Worm (Caenorhabditis elegans): ENCODE measurements around the gene ztf-14.
"Not testable (repeated sequence)": the region's sequence is repeated elsewhere in the genome, so short reads cannot be mapped to it uniquely, and the experiment has no call there.

ztf-14 gene

DNA sequence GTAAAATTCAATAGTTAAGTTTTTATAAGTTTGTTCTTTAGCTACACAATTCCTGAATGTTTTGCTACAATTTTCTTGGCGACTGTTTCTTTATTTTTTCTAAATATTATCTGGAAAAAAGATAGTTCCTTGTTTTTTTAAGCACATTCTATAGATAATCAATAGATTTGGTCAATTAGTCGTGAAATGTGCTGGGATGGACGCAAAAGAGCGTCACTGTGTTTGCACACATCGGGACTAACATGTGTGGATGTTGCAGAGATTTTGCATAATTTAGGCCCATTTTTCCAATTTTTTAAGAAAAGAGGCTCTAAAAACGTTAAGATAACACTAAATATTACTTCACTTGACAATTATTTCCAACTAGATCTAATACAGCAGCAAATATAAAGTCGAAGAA is 17.6 kb downstream of the ztf-14 start:
- TF ChIP-seq T22C8.4 (GFP tag; IDR thresholded peaks at IDR 0.05) (peak; percentile 54; the same call in 1 of the 2 replicates), cog-1 (tag; optimal IDR thresholded peaks at IDR 0.05) (no peak), flt-1 (GFP tag; IDR thresholded peaks at IDR 0.05) (no peak)

- TF ChIP-seq tab-1 (GFP tag; IDR thresholded peaks at IDR 0.05) (no peak), ztf-23 (GFP tag; IDR thresholded peaks at IDR 0.05) (no peak), klf-2 (GFP tag; conservative IDR thresholded peaks at IDR 0.05) (no peak), T22C8.4 (GFP tag; IDR thresholded peaks at IDR 0.05) (no peak), med-1 (GFP tag; optimal IDR thresholded peaks at IDR 0.05; ENCODE audit: insufficient read depth) (no peak), cog-1 (tag; optimal IDR thresholded peaks at IDR 0.05) (no peak), flt-1 (GFP tag; IDR thresholded peaks at IDR 0.05) (no peak), ztf-29 (GFP tag; IDR thresholded peaks at IDR 0.05) (no peak), ref-1 (GFP tag; conservative IDR thresholded peaks at IDR 0.05) (no peak)
Observed at ce11 chrX:14515028-14515427, 19.1 kb downstream of the ztf-14 start, which contains the start of gene gcsh-1. TSS of gene gcsh-1 (minus strand) at chrX:14515073.

- TF ChIP-seq ztf-29 (GFP tag; IDR thresholded peaks at IDR 0.05), result no peak
- no peak for TF ChIP-seq med-1 (GFP tag; optimal IDR thresholded peaks at IDR 0.05; ENCODE audit: insufficient read depth)
- TF ChIP-seq klf-2 (GFP tag; conservative IDR thresholded peaks at IDR 0.05), result no peak
- TF ChIP-seq tab-1 (GFP tag; IDR thresholded peaks at IDR 0.05), result no peak
- no peak for TF ChIP-seq cog-1 (tag; optimal IDR thresholded peaks at IDR 0.05)
- TF ChIP-seq ztf-23 (GFP tag; IDR thresholded peaks at IDR 0.05), result no peak
- no peak for TF ChIP-seq T22C8.4 (GFP tag; IDR thresholded peaks at IDR 0.05)
- TF ChIP-seq flt-1 (GFP tag; IDR thresholded peaks at IDR 0.05), result no peak
- TF ChIP-seq ref-1 (GFP tag; conservative IDR thresholded peaks at IDR 0.05), result no peak
Observed at ce11 chrX:14516560-14516959, 20.7 kb downstream of the ztf-14 start, which contains the start of gene D1025.10. TSS of gene D1025.10 (plus strand) at chrX:14516860.

ce11 chrX:14517842-14518241 is 22.0 kb downstream of the ztf-14 start:
- TF ChIP-seq cog-1 (tag; optimal IDR thresholded peaks at IDR 0.05), result no peak

DNA sequence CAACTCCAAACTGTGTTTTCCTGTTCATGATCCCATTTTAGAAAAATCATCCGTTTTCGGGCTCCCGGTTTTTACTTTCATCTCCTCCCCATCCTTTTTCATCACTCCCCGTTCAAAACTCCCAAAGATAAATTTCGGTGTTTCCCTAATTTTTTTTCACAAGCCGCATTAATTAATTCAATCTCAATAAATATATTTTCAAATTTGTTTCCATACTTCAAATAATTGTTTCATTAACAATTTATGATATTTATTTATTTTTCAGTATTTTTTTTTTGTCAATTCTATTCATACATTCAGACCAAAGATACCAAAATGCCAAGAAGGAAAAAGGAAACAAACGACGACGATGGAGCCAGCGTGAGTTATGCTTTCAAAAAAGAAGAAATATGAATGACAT is 24.6 kb downstream of the ztf-14 start, which contains the start of gene D1025.1:
TSS of gene D1025.1 (plus strand) at position 301 of the 400 bp plus-strand sequence.
- no peak for TF ChIP-seq T22C8.4 (GFP tag; IDR thresholded peaks at IDR 0.05)

ce11 chrX:14523275-14523674 is 27.4 kb downstream of the ztf-14 start, which contains the start of gene nspc-16:
TSS of gene nspc-16 (plus strand) at chrX:14523575.
- TF ChIP-seq tab-1 (GFP tag; IDR thresholded peaks at IDR 0.05), result no peak
- TF ChIP-seq flt-1 (GFP tag; IDR thresholded peaks at IDR 0.05), result no peak
- no peak for TF ChIP-seq ztf-29 (GFP tag; IDR thresholded peaks at IDR 0.05)
- TF ChIP-seq ref-1 (GFP tag; conservative IDR thresholded peaks at IDR 0.05), result no peak
- TF ChIP-seq med-1 (GFP tag; optimal IDR thresholded peaks at IDR 0.05; ENCODE audit: insufficient read depth), result no peak
- no peak for TF ChIP-seq ztf-23 (GFP tag; IDR thresholded peaks at IDR 0.05)
- TF ChIP-seq klf-2 (GFP tag; conservative IDR thresholded peaks at IDR 0.05), result no peak
- TF ChIP-seq T22C8.4 (GFP tag; IDR thresholded peaks at IDR 0.05), result no peak
- no peak for TF ChIP-seq cog-1 (tag; optimal IDR thresholded peaks at IDR 0.05)

- TF ChIP-seq klf-2 (GFP tag; conservative IDR thresholded peaks at IDR 0.05); tab-1 (GFP tag; IDR thresholded peaks at IDR 0.05); T22C8.4 (GFP tag; IDR thresholded peaks at IDR 0.05): not testable (repeated sequence)
Observed at ce11 chrX:14525081-14525324, 29.1 kb downstream of the ztf-14 start, which contains the start of gene nspc-17. TSS of gene nspc-17 (minus strand) at chrX:14525181.

DNA sequence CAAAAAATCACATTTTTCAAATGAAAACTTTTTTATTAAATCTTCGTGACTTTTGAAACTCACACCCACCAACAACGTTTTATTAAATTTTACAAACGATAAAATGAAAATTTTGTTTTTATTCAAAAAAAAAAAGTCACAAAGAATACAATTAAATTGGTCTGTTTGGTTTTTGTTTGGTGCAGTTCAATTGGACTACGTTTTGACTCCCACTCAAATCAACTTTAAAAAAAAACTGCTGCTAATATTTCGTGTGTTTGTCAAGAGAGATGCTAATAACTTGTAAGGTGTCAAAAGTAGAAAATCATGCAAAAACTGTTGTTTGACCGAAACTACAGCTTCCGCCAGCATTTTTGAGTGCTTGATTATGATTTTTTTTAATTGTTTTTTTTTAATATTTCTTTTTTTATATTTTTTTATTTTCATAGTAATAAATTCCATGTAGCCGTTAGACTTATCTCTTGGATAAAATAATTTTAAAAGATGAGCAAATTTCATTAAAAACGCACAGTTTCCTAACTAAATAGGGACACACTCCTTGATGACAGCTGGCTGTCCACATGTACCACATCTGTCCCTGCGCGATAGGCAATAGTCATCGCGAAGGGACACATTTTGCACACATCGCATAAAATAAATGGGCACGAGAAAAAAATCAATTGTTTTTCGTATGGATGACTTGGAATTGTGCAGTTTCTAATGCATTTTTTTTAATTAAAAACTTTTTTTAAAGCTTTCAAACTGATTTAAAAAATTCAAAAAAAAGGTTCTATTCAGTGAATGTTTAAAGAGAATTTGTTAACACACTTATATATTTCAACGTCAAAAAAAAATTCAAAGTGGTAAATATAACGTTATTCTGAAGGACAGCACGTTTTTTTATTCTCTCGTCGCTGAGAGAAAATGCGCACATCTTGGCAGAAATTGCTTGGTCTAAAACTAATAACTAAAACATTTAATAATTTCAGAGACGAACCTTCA is 29.7 kb downstream of the ztf-14 start:
- TF ChIP-seq T22C8.4 (GFP tag; IDR thresholded peaks at IDR 0.05) (peak; percentile 99), ref-1 (GFP tag; conservative IDR thresholded peaks at IDR 0.05) (no peak), ztf-23 (GFP tag; IDR thresholded peaks at IDR 0.05) (peak; percentile 89), cog-1 (tag; optimal IDR thresholded peaks at IDR 0.05) (peak; percentile 99), klf-2 (GFP tag; conservative IDR thresholded peaks at IDR 0.05) (peak; percentile 55; the same call in 1 of the 2 replicates), tab-1 (GFP tag; IDR thresholded peaks at IDR 0.05) (no peak; the same call in 1 of the 2 replicates), ztf-29 (GFP tag; IDR thresholded peaks at IDR 0.05) (peak; percentile 75), med-1 (GFP tag; optimal IDR thresholded peaks at IDR 0.05; ENCODE audit: insufficient read depth) (peak; percentile 46), flt-1 (GFP tag; IDR thresholded peaks at IDR 0.05) (peak; percentile 89)

ce11 chrX:14527559-14527958 is 31.7 kb downstream of the ztf-14 start, which contains the start of gene nspc-18:
TSS of gene nspc-18 (minus strand) at chrX:14527659.
- no peak for TF ChIP-seq med-1 (GFP tag; optimal IDR thresholded peaks at IDR 0.05; ENCODE audit: insufficient read depth)
- no peak for TF ChIP-seq ref-1 (GFP tag; conservative IDR thresholded peaks at IDR 0.05)
- TF ChIP-seq cog-1 (tag; optimal IDR thresholded peaks at IDR 0.05), result no peak
- no peak for TF ChIP-seq ztf-23 (GFP tag; IDR thresholded peaks at IDR 0.05)
- TF ChIP-seq ztf-29 (GFP tag; IDR thresholded peaks at IDR 0.05), result no peak
- TF ChIP-seq klf-2 (GFP tag; conservative IDR thresholded peaks at IDR 0.05), result no peak
- TF ChIP-seq flt-1 (GFP tag; IDR thresholded peaks at IDR 0.05), result no peak
- no peak for TF ChIP-seq tab-1 (GFP tag; IDR thresholded peaks at IDR 0.05)

DNA sequence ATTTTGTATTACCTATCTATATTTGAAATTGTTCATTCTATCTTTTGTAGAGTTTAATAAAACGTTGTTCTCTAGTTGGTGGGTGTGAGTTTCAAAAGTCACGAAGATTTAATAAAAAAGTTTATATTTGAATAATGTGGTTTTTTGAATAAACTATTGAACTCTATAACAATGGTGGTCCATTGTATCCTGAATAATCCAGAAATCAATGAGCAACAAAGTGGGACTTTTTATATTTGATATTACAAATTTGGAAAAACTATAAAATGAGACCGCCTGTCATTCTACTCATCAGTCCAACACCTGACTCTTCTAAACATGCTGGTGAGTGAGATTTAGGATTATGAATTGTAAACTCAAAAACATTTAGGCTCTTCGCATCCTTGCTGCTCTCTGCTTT is 32.5 kb downstream of the ztf-14 start, which contains the start of gene nspc-19:
TSS of gene nspc-19 (plus strand) at position 301 of the 400 bp plus-strand sequence.
- TF ChIP-seq ref-1 (GFP tag; conservative IDR thresholded peaks at IDR 0.05); ztf-23 (GFP tag; IDR thresholded peaks at IDR 0.05); cog-1 (tag; optimal IDR thresholded peaks at IDR 0.05): not testable (repeated sequence)
